Fruit fly (Drosophila melanogaster): ENCODE results near the gene CG42570.

Gene CG42570

dm6 chr3L:15715788-15716503, 1.7 kb upstream of the CG42570 start, which contains the start of gene CG42571 (continued):
- TF ChIP-seq Hand (GFP tag; optimal IDR thresholded peaks at IDR 0.05) (no peak), D (optimal IDR thresholded peaks at IDR 0.05) (no peak), D (GFP tag; optimal IDR thresholded peaks at IDR 0.05) (peak; percentile 23), CG15269 (tag; optimal IDR thresholded peaks at IDR 0.05) (no peak), CG6854 (GFP tag; optimal IDR thresholded peaks at IDR 0.05) (no peak), ash1 (GFP tag; optimal IDR thresholded peaks at IDR 0.05) (no peak), Tbp (GFP tag; optimal IDR thresholded peaks at IDR 0.05) (no peak), fd102C (GFP tag; optimal IDR thresholded peaks at IDR 0.05) (peak; percentile 21), slou (GFP tag; optimal IDR thresholded peaks at IDR 0.05) (no peak), HLHmδ (GFP tag; optimal IDR thresholded peaks at IDR 0.05) (peak; percentile 80), sqz (GFP tag; optimal IDR thresholded peaks at IDR 0.05) (peak; percentile 35), nerfin-1 (tag; optimal IDR thresholded peaks at IDR 0.05) (peak; percentile 21), Six4 (GFP tag; optimal IDR thresholded peaks at IDR 0.05) (peak; percentile 37), CG4730 (GFP tag; IDR thresholded peaks at IDR 0.05) (no peak), tgo (GFP tag; IDR thresholded peaks at IDR 0.05) (no peak), CG8478 (optimal IDR thresholded peaks at IDR 0.05) (no peak), otp (GFP tag; IDR thresholded peaks at IDR 0.05) (peak; percentile 79), CG12104 (GFP tag; optimal IDR thresholded peaks at IDR 0.05) (no peak), Deaf1 (tag; optimal IDR thresholded peaks at IDR 0.05) (no peak), fru (optimal IDR thresholded peaks at IDR 0.05) (no peak), CG14441 (GFP tag; IDR thresholded peaks at IDR 0.05) (no peak), CG1024 (GFP tag; IDR thresholded peaks at IDR 0.05) (peak; percentile 37; the same call in 1 of the 2 replicates), so (GFP tag; IDR thresholded peaks at IDR 0.05) (no peak), CG31388 (GFP tag; optimal IDR thresholded peaks at IDR 0.05) (no peak), esg (GFP tag; conservative IDR thresholded peaks at IDR 0.05) (no peak), CG10959 (GFP tag; IDR thresholded peaks at IDR 0.05) (0 out of 2 replicates have a peak, but pooled peaks have one; percentile 18), nmo (GFP tag; optimal IDR thresholded peaks at IDR 0.05) (no peak), Neu2 (GFP tag; optimal IDR thresholded peaks at IDR 0.05; ENCODE audit: borderline replicate concordance) (no peak), Dip2 (GFP tag; IDR thresholded peaks at IDR 0.05) (no peak), CG2712 (tag; optimal IDR thresholded peaks at IDR 0.05) (peak; percentile 30), Myb (GFP tag; optimal IDR thresholded peaks at IDR 0.05) (no peak), crc (GFP tag; optimal IDR thresholded peaks at IDR 0.05) (no peak), Xbp1 (GFP tag; optimal IDR thresholded peaks at IDR 0.05) (no peak), Mad (GFP tag; optimal IDR thresholded peaks at IDR 0.05) (peak; percentile 13), CG1603 (tag; optimal IDR thresholded peaks at IDR 0.05) (peak; percentile 68), CG6813 (GFP tag; optimal IDR thresholded peaks at IDR 0.05) (peak; percentile 71), Ptx1 (GFP tag; IDR thresholded peaks at IDR 0.05) (no peak), CG1832 (GFP tag; optimal IDR thresholded peaks at IDR 0.05) (no peak), B-H2 (GFP tag; optimal IDR thresholded peaks at IDR 0.05) (no peak), Scr (GFP tag; IDR thresholded peaks at IDR 0.05; ENCODE audit: partially characterized antibody) (no peak), hb (GFP tag; IDR thresholded peaks at IDR 0.05; ENCODE audit: partially characterized antibody) (no peak), gcm (GFP tag; optimal IDR thresholded peaks at IDR 0.05) (peak; percentile 10), CG30403 (GFP tag; optimal IDR thresholded peaks at IDR 0.05) (no peak), ara (GFP tag; IDR thresholded peaks at IDR 0.05) (peak; percentile 63; the same call in 1 of the 2 replicates), pb (GFP tag; optimal IDR thresholded peaks at IDR 0.05) (no peak), Abd-B (GFP tag; optimal IDR thresholded peaks at IDR 0.05) (no peak), sna (GFP tag; IDR thresholded peaks at IDR 0.05; ENCODE audit: partially characterized antibody) (no peak), CG1792 (GFP tag; optimal IDR thresholded peaks at IDR 0.05) (no peak), Lim3 (GFP tag; IDR thresholded peaks at IDR 0.05) (no peak), CG18262 (tag; optimal IDR thresholded peaks at IDR 0.05) (peak; percentile 17), CG17568 (GFP tag; optimal IDR thresholded peaks at IDR 0.05) (peak; percentile 28)
